Worm (Caenorhabditis elegans): ENCODE data around the gene F18C5.10.

DNA sequence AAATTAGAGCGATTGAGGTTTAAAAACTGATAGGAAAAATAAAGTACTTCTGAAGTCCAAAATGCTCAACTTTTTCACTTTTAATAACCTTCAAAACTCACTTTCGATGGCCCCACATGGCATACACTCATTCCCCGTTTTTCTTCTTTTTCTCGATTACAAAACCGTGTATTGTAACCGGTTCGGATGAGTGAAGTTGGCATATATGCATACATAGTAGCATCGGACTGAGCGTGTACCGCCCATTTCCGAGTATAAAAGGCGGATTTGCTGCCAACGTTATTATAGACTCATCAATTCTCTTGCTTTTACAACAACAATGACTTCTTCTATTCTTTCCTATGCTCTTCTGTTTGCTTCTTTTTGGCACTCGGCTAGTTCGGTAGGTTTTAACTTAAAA lies 21.5 kb upstream of the F18C5.10 start, which contains the start of gene C56C10.4:
- TF ChIP-seq ama-1 (optimal IDR thresholded peaks at IDR 0.05) = no peak
- no peak for TF ChIP-seq lin-13 (GFP tag; optimal IDR thresholded peaks at IDR 0.05)
- no peak for TF ChIP-seq ztf-4 (tag; optimal IDR thresholded peaks at IDR 0.05)
- TF ChIP-seq dpl-1 (GFP tag; optimal IDR thresholded peaks at IDR 0.05) = no peak
- TF ChIP-seq sox-4 (tag; optimal IDR thresholded peaks at IDR 0.05) = no peak
- no peak for TF ChIP-seq unc-62 (GFP tag; optimal IDR thresholded peaks at IDR 0.05)
- TF ChIP-seq alr-1 (tag; optimal IDR thresholded peaks at IDR 0.05; ENCODE audit: borderline replicate concordance) = no peak
- no peak for TF ChIP-seq lin-39 (tag; optimal IDR thresholded peaks at IDR 0.05)
- no peak for TF ChIP-seq zag-1 (tag; optimal IDR thresholded peaks at IDR 0.05)
- TF ChIP-seq blmp-1 (tag; optimal IDR thresholded peaks at IDR 0.05) = no peak
- TF ChIP-seq elt-3 (tag; optimal IDR thresholded peaks at IDR 0.05) = no peak
